Fruit fly (Drosophila melanogaster) whole organism, wandering third instar larva: ENCODE results near the gene CG4000.

Experiments used
- CrebA ChIP-seq: fragments of 200-800 bp; sonication (Bioruptor generic); optimal IDR thresholded peaks from 2 replicates; lab custom pipeline; 2016; ENCODE audit warnings: missing biosample characterization, mild to moderate bottlenecking, missing genetic modification characterization, borderline replicate concordance
- dmrt93B ChIP-seq: fragments of 200-800 bp; sonication (Bioruptor generic); optimal IDR thresholded peaks from 2 replicates; lab custom pipeline; 2018; ENCODE audit warnings: missing biosample characterization, mild to moderate bottlenecking, missing genetic modification characterization
- fru ChIP-seq: fragments of 200-800 bp; sonication (Bioruptor generic); optimal IDR thresholded peaks from 3 replicates; lab custom pipeline; 2016; ENCODE audit warnings: missing biosample characterization, mild to moderate bottlenecking, missing genetic modification characterization

- TF ChIP-seq dmrt93B (no peak), fru (no peak), CrebA (no peak)
Observed at dm6 chr3R:20723491-20723890, 46.3 kb upstream of the CG4000 start.
